Fruit fly (Drosophila melanogaster) whole organism, embryonic: ENCODE measurements around the gene CG17221.
A peak's percentile ranks its signal among the peaks of the same experiment; 100 is the strongest.

Experiments
- BEAF-32 ChIP-seq: fragments of 200-800 bp; sonication (Bioruptor generic); optimal IDR thresholded peaks from 3 replicates; lab custom pipeline; 2017; ENCODE audit warnings: missing biosample characterization, missing genetic modification characterization, mild to moderate bottlenecking, moderate library complexity, missing genetic modification reagents
- CG10147 ChIP-seq: fragments of 200-800 bp; sonication (Bioruptor generic); optimal IDR thresholded peaks from 2 replicates; lab custom pipeline; 2019; ENCODE audit warnings: missing biosample characterization, mild to moderate bottlenecking, missing genetic modification characterization, moderate library complexity
- CG10654 ChIP-seq: fragments of 200-800 bp; sonication (Bioruptor generic); optimal IDR thresholded peaks from 2 replicates; lab custom pipeline; 2016; ENCODE audit warnings: missing biosample characterization, missing genetic modification characterization
- CG12071 ChIP-seq: fragments of 200-800 bp; sonication (Bioruptor generic); optimal IDR thresholded peaks from 3 replicates; lab custom pipeline; 2018; ENCODE audit warnings: missing biosample characterization, mild to moderate bottlenecking, missing genetic modification characterization
- CG12659 ChIP-seq: fragments of 200-800 bp; sonication (Bioruptor generic); optimal IDR thresholded peaks from 3 replicates; lab custom pipeline; 2017; ENCODE audit warnings: mild to moderate bottlenecking, missing biosample characterization, missing genetic modification reagents, missing genetic modification characterization
- CG14710 ChIP-seq: fragments of 200-800 bp; sonication (Bioruptor generic); optimal IDR thresholded peaks from 3 replicates; lab custom pipeline; 2019; ENCODE audit warnings: missing biosample characterization, mild to moderate bottlenecking, missing genetic modification characterization, moderate library complexity
- CG18476 ChIP-seq: fragments of 200-800 bp; sonication (Bioruptor generic); optimal IDR thresholded peaks from 2 replicates; lab custom pipeline; 2016; ENCODE audit warnings: missing biosample characterization, mild to moderate bottlenecking, missing genetic modification characterization
- CG3163 ChIP-seq: fragments of 200-800 bp; sonication (Bioruptor generic); optimal IDR thresholded peaks from 3 replicates; lab custom pipeline; 2016; ENCODE audit warnings: missing biosample characterization, missing genetic modification characterization
- CG34376 ChIP-seq: fragments of 200-800 bp; sonication (Bioruptor generic); optimal IDR thresholded peaks from 2 replicates; lab custom pipeline; 2018; ENCODE audit warnings: missing biosample characterization, mild to moderate bottlenecking, missing genetic modification characterization
- CG3726 ChIP-seq: fragments of 200-800 bp; sonication (Bioruptor generic); IDR thresholded peaks from 3 replicates; pipeline ENCODE4, ENCODE4 v1.3.6; 2022; ENCODE audit warnings: missing biosample characterization, missing genetic modification characterization
- CG8089 ChIP-seq: fragments of 200-800 bp; sonication (Bioruptor generic); optimal IDR thresholded peaks from 3 replicates; lab custom pipeline; 2016; ENCODE audit warnings: missing biosample characterization, missing genetic modification characterization
- CG8924 ChIP-seq: fragments of 200-800 bp; optimal IDR thresholded peaks from 3 replicates; lab custom pipeline; 2019; ENCODE audit warnings: missing biosample characterization, mild to moderate bottlenecking, missing genetic modification characterization, moderate library complexity
- CG9215 ChIP-seq: fragments of 200-800 bp; sonication (Bioruptor generic); IDR thresholded peaks from 2 replicates; pipeline ENCODE4 v1.3.6; 2022; ENCODE audit warnings: missing biosample characterization, missing genetic modification characterization
- CG9876 ChIP-seq: fragments of 200-800 bp; sonication (Bioruptor generic); optimal IDR thresholded peaks from 2 replicates; lab custom pipeline; 2016; ENCODE audit warnings: missing biosample characterization, missing genetic modification characterization
- D19B ChIP-seq: fragments of 200-800 bp; sonication (Bioruptor generic); optimal IDR thresholded peaks from 2 replicates; lab custom pipeline; 2017; ENCODE audit warnings: missing biosample characterization, mild to moderate bottlenecking, missing genetic modification characterization
- Dek ChIP-seq: fragments of 200-800 bp; sonication (Bioruptor generic); optimal IDR thresholded peaks from 3 replicates; lab custom pipeline; 2019; ENCODE audit warnings: missing biosample characterization, mild to moderate bottlenecking, missing genetic modification characterization, moderate library complexity
- E2f1 ChIP-seq: fragments of 200-800 bp; sonication (Bioruptor generic); IDR thresholded peaks from 2 replicates; pipeline ENCODE4 v1.3.6; 2022; ENCODE audit warnings: missing biosample characterization, missing genetic modification characterization
- E2f2 ChIP-seq: fragments of 200-800 bp; sonication (Bioruptor generic); IDR thresholded peaks from 2 replicates; pipeline ENCODE4 v1.3.6; 2022; ENCODE audit warnings: missing biosample characterization, missing genetic modification characterization
- Ets97D ChIP-seq: fragments of 200-800 bp; sonication (Bioruptor generic); optimal IDR thresholded peaks from 3 replicates; lab custom pipeline; 2016; ENCODE audit warnings: missing biosample characterization, missing genetic modification characterization
- Fer2 ChIP-seq: fragments of 200-800 bp; sonication (Bioruptor generic); optimal IDR thresholded peaks from 2 replicates; lab custom pipeline; 2018; ENCODE audit warnings: missing biosample characterization, mild to moderate bottlenecking, missing genetic modification characterization, moderate library complexity
- Hmr ChIP-seq: fragments of 200-800 bp; sonication (Bioruptor generic); optimal IDR thresholded peaks from 3 replicates; lab custom pipeline; 2017; ENCODE audit warnings: mild to moderate bottlenecking, missing biosample characterization, missing genetic modification reagents, missing genetic modification characterization
- Hr78 ChIP-seq, 2 experiments: fragments of 200-800 bp in 1 of 2; fragments of >200 bp in 1 of 2; sonication (Bioruptor generic) in 1 of 2; optimal IDR thresholded peaks; 2 replicates each; lab custom pipeline; 2017 to 2019; ENCODE audit warnings: missing biosample characterization in 2 of 2, missing genetic modification characterization in 2 of 2, mild to moderate bottlenecking in 1 of 2, moderate library complexity in 1 of 2
- Med ChIP-seq: fragments of 200-800 bp; sonication (Bioruptor generic); peaks from one replicate; lab custom pipeline; 2016; ENCODE audit warnings: missing biosample characterization, missing genetic modification characterization, mild to moderate bottlenecking, inconsistent platforms, moderate library complexity
- Mes4 ChIP-seq: fragments of 200-800 bp; sonication (Bioruptor generic); optimal IDR thresholded peaks from 2 replicates; lab custom pipeline; 2016; ENCODE audit warnings: missing biosample characterization, missing genetic modification characterization
- Mrtf ChIP-seq: fragments of 200-800 bp; sonication (Bioruptor generic); IDR thresholded peaks from 3 replicates; pipeline ENCODE4 v1.3.6; 2022; ENCODE audit warnings: missing biosample characterization, missing genetic modification characterization
- Ptx1 ChIP-seq: fragments of 200-800 bp; sonication (Bioruptor generic); IDR thresholded peaks from 2 replicates; pipeline ENCODE4 v1.3.6; 2022; ENCODE audit warnings: missing biosample characterization, missing genetic modification characterization
- Sin3A ChIP-seq: fragments of >200 bp; optimal IDR thresholded peaks from 2 replicates; lab custom pipeline; 2018
- Sry-δ ChIP-seq: fragments of 200-800 bp; sonication (Bioruptor generic); optimal IDR thresholded peaks from 2 replicates; lab custom pipeline; 2016; ENCODE audit warnings: missing biosample characterization, missing genetic modification characterization
- Tbp ChIP-seq: fragments of >200 bp; optimal IDR thresholded peaks from 2 replicates; lab custom pipeline; 2018; ENCODE audit warnings: missing biosample characterization, missing genetic modification characterization
- al ChIP-seq: fragments of 200-800 bp; sonication (Bioruptor generic); IDR thresholded peaks from 2 replicates; pipeline ENCODE4 v1.3.6; 2022; ENCODE audit warnings: missing biosample characterization, missing genetic modification characterization
- bbx ChIP-seq: fragments of 200-800 bp; sonication (Bioruptor generic); IDR thresholded peaks from 2 replicates; pipeline ENCODE4 v1.3.6; 2022; ENCODE audit warnings: missing biosample characterization, missing genetic modification characterization; ENCODE audit not compliant: partially characterized antibody
- bsh ChIP-seq, 2 experiments: fragments of 200-800 bp; sonication (Bioruptor generic); optimal IDR thresholded peaks; 2 replicates each; lab custom pipeline; 2017 to 2018; ENCODE audit warnings: mild to moderate bottlenecking in 2 of 2, missing biosample characterization in 2 of 2, missing genetic modification characterization in 2 of 2, moderate library complexity in 1 of 2
- corto ChIP-seq: fragments of 200-800 bp; sonication (Bioruptor generic); optimal IDR thresholded peaks from 2 replicates; lab custom pipeline; 2016; ENCODE audit warnings: missing biosample characterization, mild to moderate bottlenecking, missing genetic modification characterization, moderate library complexity
- crc ChIP-seq: fragments of 200-800 bp; sonication (Bioruptor generic); optimal IDR thresholded peaks from 2 replicates; lab custom pipeline; 2016; ENCODE audit warnings: missing biosample characterization, missing genetic modification characterization
- dpn ChIP-seq, 2 experiments: fragments of 200-800 bp; sonication (Bioruptor generic); optimal IDR thresholded peaks; 3 replicates each; lab custom pipeline; 2016; ENCODE audit warnings: missing biosample characterization in 2 of 2, missing genetic modification characterization in 2 of 2
- eyg ChIP-seq: fragments of 200-800 bp; sonication (Bioruptor generic); optimal IDR thresholded peaks from 3 replicates; lab custom pipeline; 2016; ENCODE audit warnings: missing biosample characterization, missing genetic modification characterization
- fd96Cb ChIP-seq: fragments of 200-800 bp; sonication (Bioruptor generic); optimal IDR thresholded peaks from 2 replicates; lab custom pipeline; 2018; ENCODE audit warnings: missing biosample characterization, mild to moderate bottlenecking, missing genetic modification characterization, moderate library complexity
- gfzf ChIP-seq: fragments of 200-800 bp; sonication (Bioruptor generic); optimal IDR thresholded peaks from 2 replicates; lab custom pipeline; 2016; ENCODE audit warnings: missing biosample characterization, mild to moderate bottlenecking, missing genetic modification characterization, moderate library complexity
- knrl ChIP-seq: fragments of 200-800 bp; sonication (Bioruptor generic); IDR thresholded peaks from 3 replicates; pipeline ENCODE4 v1.3.6; 2022; ENCODE audit warnings: missing biosample characterization, missing genetic modification characterization; ENCODE audit not compliant: partially characterized antibody
- lov ChIP-seq, 2 experiments: fragments of 200-800 bp in 1 of 2; fragments of >200 bp in 1 of 2; sonication (Bioruptor generic) in 1 of 2; IDR thresholded peaks in 1 of 2; optimal IDR thresholded peaks in 1 of 2; 2 replicates in 1 of 2; 3 replicates in 1 of 2; pipeline versions ENCODE4 v1.3.6 to Lab custom; 2017 to 2022; ENCODE audit warnings: missing biosample characterization in 1 of 2, missing genetic modification characterization in 1 of 2
- maf-S ChIP-seq: fragments of 200-800 bp; sonication (Bioruptor generic); optimal IDR thresholded peaks from 2 replicates; lab custom pipeline; 2016; ENCODE audit warnings: missing biosample characterization, missing genetic modification characterization
- peb ChIP-seq: fragments of 200-800 bp; sonication (Bioruptor generic); IDR thresholded peaks from 2 replicates; pipeline ENCODE4 v1.3.6; 2022; ENCODE audit warnings: missing biosample characterization, missing genetic modification characterization
- pita ChIP-seq: fragments of 200-800 bp; sonication (Bioruptor generic); optimal IDR thresholded peaks from 2 replicates; lab custom pipeline; 2017; ENCODE audit warnings: missing biosample characterization, mild to moderate bottlenecking, missing genetic modification characterization
- schlank ChIP-seq: fragments of 200-800 bp; sonication (Bioruptor generic); optimal IDR thresholded peaks from 2 replicates; lab custom pipeline; 2018; ENCODE audit warnings: missing biosample characterization, mild to moderate bottlenecking, missing genetic modification characterization
- sens ChIP-seq: fragments of 200-800 bp; sonication (Bioruptor generic); peaks from one replicate; lab custom pipeline; 2016; ENCODE audit warnings: missing biosample characterization, missing genetic modification characterization
- shn ChIP-seq: fragments of 200-800 bp; sonication (Bioruptor generic); optimal IDR thresholded peaks from 3 replicates; lab custom pipeline; 2016; ENCODE audit warnings: missing biosample characterization, missing genetic modification characterization
- tio ChIP-seq: fragments of 200-800 bp; sonication (Bioruptor generic); optimal IDR thresholded peaks from 2 replicates; lab custom pipeline; 2017; ENCODE audit warnings: missing biosample characterization, missing genetic modification characterization, inconsistent platforms
- unc-4 ChIP-seq: fragments of 200-800 bp; sonication (Bioruptor generic); IDR thresholded peaks from 2 replicates; pipeline ENCODE4 v1.3.6; 2022; ENCODE audit warnings: missing biosample characterization, missing genetic modification characterization; ENCODE audit not compliant: partially characterized antibody
- zf30C ChIP-seq: fragments of 200-800 bp; sonication (Bioruptor generic); optimal IDR thresholded peaks from 3 replicates; lab custom pipeline; 2018; ENCODE audit warnings: missing biosample characterization, mild to moderate bottlenecking, missing genetic modification characterization

Gene CG17221

DNA sequence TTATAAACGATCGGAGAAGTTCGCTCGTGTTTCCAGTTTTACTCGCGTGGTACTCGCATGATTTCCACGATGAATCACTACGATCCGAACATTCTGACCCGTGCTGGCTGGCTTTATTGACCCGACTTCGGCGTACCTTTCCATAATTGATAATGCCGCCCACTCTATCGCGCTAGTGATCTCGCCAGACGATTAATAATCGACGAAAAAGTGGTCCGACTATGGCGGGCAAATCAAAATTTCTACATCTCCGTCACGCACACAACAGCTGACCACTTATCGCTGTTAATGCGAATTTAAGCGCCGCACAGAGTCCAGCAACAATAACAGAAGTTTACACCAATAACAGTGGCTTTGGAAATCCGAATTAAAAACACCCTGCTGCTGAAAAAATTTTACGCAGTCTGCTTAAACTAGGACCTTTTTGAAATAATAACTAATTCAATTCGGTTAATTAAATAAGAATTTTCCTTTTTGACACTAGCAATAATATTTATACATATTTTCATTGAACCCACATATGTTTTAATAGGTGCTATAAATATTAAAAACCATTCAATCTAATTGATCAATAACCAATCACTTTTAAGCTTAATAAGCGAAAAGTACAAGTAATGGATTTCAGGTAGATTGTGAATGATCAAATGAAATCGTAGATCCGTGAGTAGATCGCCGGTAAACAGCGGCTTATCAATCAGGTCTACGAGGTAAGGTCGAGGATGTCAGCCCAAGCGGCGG lies 16.1 kb downstream of the CG17221 start (continued):
- TF ChIP-seq E2f2 (GFP tag; lab: Robert Waterston, UW) (peak; percentile 80), CG9215 (no peak), Tbp (GFP tag; lab: Kevin White, UChicago) (no peak), D19B (GFP tag; lab: Kevin White, UChicago) (peak; percentile 56), lov (optimal IDR thresholded peaks at IDR 0.05; lab: Kevin White, UChicago) (no peak), lov (GFP tag; IDR thresholded peaks at IDR 0.05; lab: Robert Waterston, UW) (no peak), knrl (GFP tag; lab: Robert Waterston, UW) (0 out of 3 replicates have a peak, but pooled peaks have one; percentile 25), al (GFP tag; lab: Robert Waterston, UW) (peak; percentile 5; the same call in 1 of the 2 replicates), pita (no peak), Hmr (peak; percentile 60), bbx (GFP tag; lab: Robert Waterston, UW) (peak; percentile 18; the same call in 1 of the 2 replicates), sens (GFP tag; lab: Kevin White, UChicago) (peak; percentile 69), crc (peak; percentile 20), Mes4 (GFP tag; lab: Kevin White, UChicago) (no peak), CG10654 (no peak), zf30C (GFP tag; lab: Kevin White, UChicago) (no peak), E2f1 (GFP tag; lab: Robert Waterston, UW) (no peak), Ets97D (GFP tag; lab: Kevin White, UChicago) (no peak), CG12071 (no peak), CG10147 (GFP tag; lab: Kevin White, UChicago) (no peak), CG34376 (GFP tag; lab: Kevin White, UChicago) (peak; percentile 63), CG9876 (no peak), corto (GFP tag; lab: Kevin White, UChicago) (no peak), shn (peak; percentile 40), Hr78 (GFP tag; optimal IDR thresholded peaks at IDR 0.05; lab: Kevin White, UChicago) (peak in 1 of 2 experiments; percentile 6), Med (GFP tag; lab: Kevin White, UChicago) (peak; percentile 27), CG8089 (no peak), Sry-δ (GFP tag; lab: Kevin White, UChicago) (peak; percentile 34), CG8924 (peak; percentile 46), unc-4 (peak; percentile 51), Mrtf (GFP tag; lab: Robert Waterston, UW) (peak; percentile 41; the same call in 2 of the 3 replicates), fd96Cb (no peak), eyg (no peak), Ptx1 (GFP tag; lab: Robert Waterston, UW) (peak; percentile 52), Dek (tag; lab: Kevin White, UChicago) (peak; percentile 28), bsh (GFP tag; optimal IDR thresholded peaks at IDR 0.05; lab: Kevin White, UChicago) (no peak), Sin3A (lab: Kevin White, UChicago) (no peak), BEAF-32 (GFP tag; lab: Kevin White, UChicago) (peak; percentile 50), maf-S (GFP tag; lab: Kevin White, UChicago) (peak; percentile 28), tio (GFP tag; lab: Kevin White, UChicago) (peak; percentile 55), CG18476 (peak; percentile 57), CG14710 (tag; lab: Kevin White, UChicago) (peak; percentile 15), CG3726 (GFP tag; lab: Robert Waterston, UW) (no peak), dpn (GFP tag; optimal IDR thresholded peaks at IDR 0.05; lab: Kevin White, UChicago) (peak in 1 of 2 experiments; percentile 19), Fer2 (tag; lab: Kevin White, UChicago) (no peak), peb (GFP tag; lab: Robert Waterston, UW) (no peak), CG3163 (GFP tag; lab: Kevin White, UChicago) (no peak), schlank (no peak), gfzf (GFP tag; lab: Kevin White, UChicago) (peak; percentile 46), CG12659 (GFP tag; lab: Kevin White, UChicago) (no peak)
